Worm (Caenorhabditis elegans) whole organism, L4/young adult: Measurements from ENCODE around the gene F16B3.3.

Experiments
- W03F9.2 ChIP-seq: fragments of 150-350 bp; optimal IDR thresholded peaks from 2 replicates; lab custom pipeline; 2014; ENCODE audit warnings: missing biosample characterization, missing genetic modification characterization
- him-1 ChIP-seq: sonication (generic microtip); optimal IDR thresholded peaks from 2 replicates; lab custom pipeline; 2016; ENCODE audit warnings: missing genotype, missing genetic modification reagents, missing genetic modification characterization, missing compliant biosample characterization

ce11 chrV:1314819-1315218 is 2.9 kb downstream of the F16B3.3 start, which contains the start of gene F16B3.2:
- TF ChIP-seq W03F9.2 (tag; lab: Kevin White, UChicago), result no peak
- no peak for TF ChIP-seq him-1 (tag; lab: Kevin White, UChicago)
